Worm (Caenorhabditis elegans): ENCODE results near the gene nyn-1.
"Not testable (repeated sequence)": the region's sequence is repeated elsewhere in the genome, so short reads cannot be mapped to it uniquely, and the experiment has no call there.

nyn-1 gene

DNA sequence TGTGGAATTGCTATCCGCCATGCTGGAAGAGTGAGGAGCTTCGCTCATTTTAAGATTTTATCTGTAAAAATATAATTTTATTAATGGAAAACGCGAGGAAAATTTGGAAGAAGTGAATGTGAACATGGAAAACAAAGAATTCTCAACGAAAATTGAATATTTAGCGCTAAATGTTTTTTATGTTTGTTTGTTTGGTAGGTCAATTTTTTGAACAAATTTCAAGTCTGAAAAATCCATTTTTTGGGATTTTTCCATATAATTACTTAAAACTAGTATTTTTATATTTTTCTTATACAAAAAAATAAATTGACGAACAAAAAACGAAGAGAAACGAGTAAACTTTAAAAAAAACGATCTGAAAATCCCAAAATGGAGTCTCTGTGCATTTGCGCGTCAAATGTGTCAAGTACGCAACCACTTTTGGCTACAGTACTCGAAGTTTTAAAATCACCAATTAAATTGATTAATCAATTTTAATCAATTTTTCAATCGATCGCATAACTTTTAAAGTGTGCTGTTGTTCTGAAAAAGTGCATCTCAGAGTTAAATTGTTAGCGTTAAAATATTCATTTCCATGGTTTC, 19.9 kb downstream of the nyn-1 start, which contains the start of gene fbxa-215:
fbxa-215 (minus strand) TSS at position 61 of the 582 bp plus-strand sequence.
- TF ChIP-seq fkh-10 (GFP tag; optimal IDR thresholded peaks at IDR 0.05) (no peak), unc-42 (tag; optimal IDR thresholded peaks at IDR 0.05) (no peak), odd-2 (tag; optimal IDR thresholded peaks at IDR 0.05) (no peak), ttx-3 (tag; optimal IDR thresholded peaks at IDR 0.05) (no peak), pag-3 (tag; optimal IDR thresholded peaks at IDR 0.05; ENCODE audit: borderline replicate concordance) (no peak), ama-1 (optimal IDR thresholded peaks at IDR 0.05) (no peak), nhr-232 (tag; optimal IDR thresholded peaks at IDR 0.05) (no peak), mec-3 (tag; optimal IDR thresholded peaks at IDR 0.05; ENCODE audit: borderline replicate concordance) (no peak), hlh-15 (tag; optimal IDR thresholded peaks at IDR 0.05) (no peak), sox-4 (tag; optimal IDR thresholded peaks at IDR 0.05) (no peak), hlh-30 (tag; optimal IDR thresholded peaks at IDR 0.05; ENCODE audit: insufficient read depth) (no peak), npax-4 (tag; optimal IDR thresholded peaks at IDR 0.05) (no peak)

- no peak for TF ChIP-seq unc-86 (tag; optimal IDR thresholded peaks at IDR 0.05)
- no peak for TF ChIP-seq ama-1 (optimal IDR thresholded peaks at IDR 0.05)
- no peak for TF ChIP-seq ceh-22 (tag; optimal IDR thresholded peaks at IDR 0.05)
- no peak for TF ChIP-seq lim-6 (tag; optimal IDR thresholded peaks at IDR 0.05)
- no peak for TF ChIP-seq dve-1 (tag; optimal IDR thresholded peaks at IDR 0.05)
- TF ChIP-seq ttx-3 (tag; optimal IDR thresholded peaks at IDR 0.05), result no peak
- TF ChIP-seq mec-3 (tag; optimal IDR thresholded peaks at IDR 0.05; ENCODE audit: borderline replicate concordance), result no peak
- no peak for TF ChIP-seq ceh-30 (tag; optimal IDR thresholded peaks at IDR 0.05)
- TF ChIP-seq che-1 (tag; optimal IDR thresholded peaks at IDR 0.05), result no peak
- TF ChIP-seq lin-11 (tag; optimal IDR thresholded peaks at IDR 0.05), result no peak
- TF ChIP-seq unc-3 (GFP tag; conservative IDR thresholded peaks at IDR 0.05), result no peak
- no peak for TF ChIP-seq unc-3 (tag; optimal IDR thresholded peaks at IDR 0.05)
Measured at ce11 chrIV:13665073-13665472, 21.7 kb downstream of the nyn-1 start.

ce11 chrIV:13664090-13664489, 22.7 kb downstream of the nyn-1 start, which contains the start of gene Y45F10C.4:
Y45F10C.4 (minus strand) TSS chrIV:13664190.
- TF ChIP-seq nfya-1 (tag; optimal IDR thresholded peaks at IDR 0.05) (no peak), mec-3 (tag; optimal IDR thresholded peaks at IDR 0.05; ENCODE audit: borderline replicate concordance) (no peak), ceh-34 (tag; optimal IDR thresholded peaks at IDR 0.05) (no peak), unc-3 (GFP tag; conservative IDR thresholded peaks at IDR 0.05) (no peak), unc-3 (tag; optimal IDR thresholded peaks at IDR 0.05) (no peak), ets-4 (tag; optimal IDR thresholded peaks at IDR 0.05) (no peak), ceh-6 (GFP tag; optimal IDR thresholded peaks at IDR 0.05) (no peak), unc-86 (tag; optimal IDR thresholded peaks at IDR 0.05) (no peak), ceh-14 (tag; optimal IDR thresholded peaks at IDR 0.05) (no peak), ttx-3 (tag; optimal IDR thresholded peaks at IDR 0.05) (no peak), syd-9 (tag; optimal IDR thresholded peaks at IDR 0.05) (no peak), nhr-11 (tag; optimal IDR thresholded peaks at IDR 0.05) (no peak), Y22D7AL.16 (tag; optimal IDR thresholded peaks at IDR 0.05) (no peak), unc-42 (tag; optimal IDR thresholded peaks at IDR 0.05) (no peak), odd-2 (tag; optimal IDR thresholded peaks at IDR 0.05) (no peak), madf-2 (tag; optimal IDR thresholded peaks at IDR 0.05) (no peak), elt-4 (tag; optimal IDR thresholded peaks at IDR 0.05) (no peak), ztf-16 (tag; optimal IDR thresholded peaks at IDR 0.05) (no peak), ceh-30 (tag; optimal IDR thresholded peaks at IDR 0.05) (no peak), ceh-48 (tag; optimal IDR thresholded peaks at IDR 0.05) (no peak)

DNA sequence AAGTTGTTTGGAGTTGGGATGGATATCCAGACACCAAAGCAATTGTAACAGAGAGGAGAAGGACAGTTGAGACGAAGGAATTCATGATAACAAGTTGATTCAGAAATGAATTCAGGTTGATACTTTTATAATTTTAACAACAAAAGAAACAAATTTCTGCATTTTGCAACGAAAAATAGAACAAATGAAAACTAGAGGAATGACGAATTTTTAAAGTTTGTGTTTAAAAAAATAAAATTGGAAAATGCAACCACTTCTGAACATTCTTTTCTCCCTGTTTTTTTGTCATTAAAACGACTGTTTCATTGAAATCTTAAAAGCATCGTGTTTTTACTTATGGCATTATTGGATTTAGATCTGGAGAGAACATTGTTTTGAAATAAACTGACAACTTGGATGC, 24.2 kb downstream of the nyn-1 start, which contains the start of gene Y45F10C.2:
Y45F10C.2 (minus strand) TSS at position 101 of the 400 bp plus-strand sequence.
- TF ChIP-seq hlh-15, nhr-232, hlh-6 (tag; optimal IDR thresholded peaks at IDR 0.05): not testable (repeated sequence)

DNA sequence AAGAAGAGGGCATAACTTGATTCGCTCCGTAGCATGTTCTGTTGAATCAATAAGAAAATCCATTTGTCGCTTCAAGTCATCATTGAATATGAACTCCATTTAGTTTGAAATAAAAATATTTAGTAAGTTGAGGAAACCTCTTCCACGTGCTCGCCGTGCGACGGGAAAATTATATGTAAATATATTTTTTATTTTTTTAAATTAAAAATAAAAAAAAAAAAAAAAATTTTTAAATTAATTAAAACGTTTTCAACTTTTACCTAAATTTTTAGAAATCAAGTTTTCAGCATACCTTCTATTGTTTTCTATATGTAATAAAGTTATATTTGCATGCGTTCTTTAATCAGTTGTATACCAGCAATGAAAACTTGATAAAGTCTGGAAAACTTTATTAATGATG, 27.4 kb downstream of the nyn-1 start, which contains the start of gene Y45F10C.1:
Y45F10C.1 (minus strand) TSS at position 101 of the 400 bp plus-strand sequence.
- not testable (repeated sequence) for TF ChIP-seq pat-9 (tag; optimal IDR thresholded peaks at IDR 0.05); ref-2 (tag; optimal IDR thresholded peaks at IDR 0.05); K09A11.1 (tag; optimal IDR thresholded peaks at IDR 0.05; ENCODE audit: insufficient read depth)
